Worm (Caenorhabditis elegans) whole organism, young adult: ENCODE measurements around the gene F10D7.5.

Source experiments
- C06A6.2 ChIP-seq: fragments of 200-800 bp; sonication (Bioruptor generic); conservative IDR thresholded peaks from 2 replicates; pipeline ENCODE4 v1.3.6; 2022; ENCODE audit warnings: missing genetic modification characterization, missing compliant biosample characterization
- ets-4 ChIP-seq: fragments of 200-800 bp; sonication (Bioruptor generic); optimal IDR thresholded peaks from 2 replicates; lab custom pipeline; 2018; ENCODE audit warnings: mild to moderate bottlenecking, missing genetic modification characterization, missing compliant biosample characterization
- him-1 ChIP-seq: sonication (generic microtip); optimal IDR thresholded peaks from 2 replicates; lab custom pipeline; 2016; ENCODE audit warnings: missing genotype, missing genetic modification reagents, missing genetic modification characterization, missing compliant biosample characterization

DNA sequence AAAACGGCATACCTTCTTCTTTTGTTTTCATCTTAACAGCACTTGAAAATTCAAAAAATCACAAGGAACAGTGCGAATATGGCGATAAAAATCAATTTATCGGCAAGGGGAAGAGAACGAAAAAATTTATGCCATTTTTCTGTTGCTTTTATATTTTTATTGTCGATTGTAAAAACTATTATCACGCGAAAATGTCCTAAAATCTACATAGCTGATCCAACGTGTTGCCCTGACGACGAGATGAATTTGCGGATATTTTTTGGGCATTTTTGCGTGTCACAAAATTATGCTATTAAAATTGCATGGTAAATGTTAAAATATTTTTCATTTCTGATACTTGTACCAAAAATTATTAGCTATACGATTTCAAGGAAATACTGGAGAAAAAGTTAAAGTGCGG, 9.4 kb downstream of the F10D7.5 start, which contains the start of gene F10D7.4:
- TF ChIP-seq him-1 (tag; lab: Kevin White, UChicago) (no peak), C06A6.2 (GFP tag; lab: Robert Waterston, UW) (no peak), ets-4 (GFP tag; lab: Kevin White, UChicago) (no peak)
